Fruit fly (Drosophila melanogaster): ENCODE data around the gene CG44006.

DNA sequence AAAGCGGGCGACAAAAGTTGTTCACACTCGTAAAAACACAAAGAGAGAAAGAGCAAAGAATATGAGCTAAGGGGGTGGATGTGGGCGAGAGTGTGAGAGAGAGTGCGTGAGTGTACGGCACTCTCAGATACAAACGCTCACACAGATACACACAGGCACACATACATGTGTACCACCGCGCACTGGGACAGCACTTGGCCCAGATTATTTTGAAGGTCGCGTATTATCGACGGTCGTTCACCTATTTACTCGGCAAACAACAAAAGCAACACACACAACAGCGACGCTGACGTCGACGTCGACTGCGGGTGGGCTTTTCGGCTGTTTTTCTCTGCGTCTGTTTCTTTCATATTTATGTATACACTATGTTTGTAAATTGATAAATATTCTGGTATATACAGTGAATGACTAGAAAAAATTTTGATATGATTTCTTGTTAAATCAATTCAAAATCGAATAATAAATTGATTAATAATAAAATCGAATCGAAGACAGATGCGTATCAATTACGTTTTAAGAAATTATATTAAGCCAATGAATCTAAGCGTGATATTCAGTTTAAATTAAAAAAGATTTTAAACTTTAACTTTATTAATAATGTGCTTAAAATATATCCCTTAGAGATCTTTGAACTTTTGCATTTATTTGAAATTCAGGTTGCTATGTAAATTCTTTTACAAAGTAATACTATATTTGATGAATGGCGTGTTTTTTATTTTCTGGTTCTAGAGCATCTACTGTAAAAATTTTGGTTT is 40.2 kb downstream of the CG44006 start:
- no peak for TF ChIP-seq CG8478 (optimal IDR thresholded peaks at IDR 0.05)
- no peak for TF ChIP-seq CTCF (optimal IDR thresholded peaks at IDR 0.05)

Measured in S2 (cell line).